Fruit fly (Drosophila melanogaster) whole organism, embryonic: ENCODE results near the gene Tsp97E.

Source experiments
- CG10147 ChIP-seq: fragments of 200-800 bp; sonication (Bioruptor generic); optimal IDR thresholded peaks from 2 replicates; lab custom pipeline; 2019; ENCODE audit warnings: missing biosample characterization, mild to moderate bottlenecking, missing genetic modification characterization, moderate library complexity
- CG1792 ChIP-seq: fragments of 200-800 bp; sonication (Bioruptor generic); optimal IDR thresholded peaks from 2 replicates; lab custom pipeline; 2016; ENCODE audit warnings: missing biosample characterization, missing genetic modification characterization
- HmgZ ChIP-seq: fragments of 200-800 bp; sonication (Bioruptor generic); optimal IDR thresholded peaks from 2 replicates; lab custom pipeline; 2018; ENCODE audit warnings: missing biosample characterization, mild to moderate bottlenecking, missing genetic modification characterization
- jing ChIP-seq: fragments of 200-800 bp; sonication (Bioruptor generic); optimal IDR thresholded peaks from 2 replicates; lab custom pipeline; 2018; ENCODE audit warnings: missing biosample characterization, mild to moderate bottlenecking, missing genetic modification characterization
- pita ChIP-seq: fragments of 200-800 bp; sonication (Bioruptor generic); optimal IDR thresholded peaks from 2 replicates; lab custom pipeline; 2017; ENCODE audit warnings: missing biosample characterization, mild to moderate bottlenecking, missing genetic modification characterization
- ro ChIP-seq: fragments of 200-800 bp; sonication (Bioruptor generic); IDR thresholded peaks from 2 replicates; pipeline ENCODE4 v1.3.6; 2022; ENCODE audit warnings: missing biosample characterization, missing genetic modification characterization

- no peak for TF ChIP-seq CG10147
- no peak for TF ChIP-seq HmgZ (tag; lab: Kevin White, UChicago)
- no peak for TF ChIP-seq CG1792 (GFP tag; lab: Kevin White, UChicago)
- no peak for TF ChIP-seq ro (GFP tag; lab: Robert Waterston, UW)
- TF ChIP-seq pita (GFP tag; lab: Kevin White, UChicago), result no peak
- TF ChIP-seq jing (GFP tag; lab: Kevin White, UChicago), result no peak
These were observed 13.6 kb upstream of the Tsp97E start, which contains the start of the genes CG14253 and CG46313 for dm6 chr3R:26978241-26978640.
